Fruit fly (Drosophila melanogaster) Kc167 (cell line): ENCODE measurements around the gene Ddc.

Experiments used
- Myc ChIP-seq: fragments of >200 bp; optimal IDR thresholded peaks from 2 replicates; lab custom pipeline; 2017; ENCODE audit warnings: missing external identifiers
- insv ChIP-seq: fragments of >200 bp; optimal IDR thresholded peaks from 3 replicates; lab custom pipeline; 2018; ENCODE audit warnings: missing external identifiers
- psq ChIP-seq: fragments of >200 bp; optimal IDR thresholded peaks from 2 replicates; lab custom pipeline; 2017; ENCODE audit warnings: missing external identifiers

dm6 chr2L:19156737-19157287 lies 36.7 kb upstream of the Ddc start:
- TF ChIP-seq psq (no peak), insv (lab: Kevin White, UChicago) (no peak), Myc (no peak)
